Worm (Caenorhabditis elegans) whole organism, late embryonic: Measurements from ENCODE around the gene F53C3.6.

ENCODE experiments used
- ceh-24 ChIP-seq: sonication (generic microtip); optimal IDR thresholded peaks from 2 replicates; lab custom pipeline; 2016; ENCODE audit warnings: mild to moderate bottlenecking, missing genetic modification characterization, missing compliant biosample characterization
- che-1 ChIP-seq: sonication (generic microtip); optimal IDR thresholded peaks from 2 replicates; lab custom pipeline; 2016; ENCODE audit warnings: mild to moderate bottlenecking, missing genetic modification characterization, missing compliant biosample characterization
- hlh-13 ChIP-seq: fragments of 200-800 bp; sonication (Bioruptor generic); optimal IDR thresholded peaks from 2 replicates; lab custom pipeline; 2018; ENCODE audit warnings: mild to moderate bottlenecking, missing genetic modification characterization, missing compliant biosample characterization
- hlh-15 ChIP-seq: sonication (generic microtip); optimal IDR thresholded peaks from 2 replicates; lab custom pipeline; 2016; ENCODE audit warnings: missing genetic modification characterization, missing compliant biosample characterization

ce11 chrII:3869601-3870000 is 28.3 kb upstream of the F53C3.6 start, which contains the start of gene oac-10:
- TF ChIP-seq ceh-24 (no peak), hlh-15 (tag; lab: Kevin White, UChicago) (no peak), hlh-13 (GFP tag; lab: Kevin White, UChicago) (no peak), che-1 (tag; lab: Kevin White, UChicago) (no peak)
